Worm (Caenorhabditis elegans): ENCODE results near the gene C03B1.17.

DNA sequence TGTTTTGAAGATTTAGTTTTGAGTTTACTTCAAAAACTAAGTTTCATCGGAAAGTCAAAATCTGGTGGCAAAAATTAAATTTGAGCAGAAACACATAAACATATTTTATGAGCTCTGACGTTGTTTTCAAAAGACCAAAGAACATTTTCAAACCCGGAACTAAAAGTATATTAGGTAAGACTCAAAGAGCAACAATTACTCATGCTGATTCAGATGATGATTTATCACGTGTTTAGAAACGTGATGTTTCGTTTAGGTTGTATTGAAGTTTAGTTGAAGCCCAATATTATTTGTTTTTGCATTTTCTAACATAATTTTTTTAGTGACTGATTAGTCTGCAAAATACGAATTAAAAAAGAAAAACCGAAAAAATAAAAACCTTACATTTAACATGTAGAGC, 19.7 kb upstream of the C03B1.17 start:
- TF ChIP-seq unc-55 (GFP tag; optimal IDR thresholded peaks at IDR 0.05) = no peak
- TF ChIP-seq ama-1 (optimal IDR thresholded peaks at IDR 0.05) = no peak
